Worm (Caenorhabditis elegans): Measurements from ENCODE around the gene ife-4.
A peak's percentile ranks its signal among the peaks of the same experiment; 100 is the strongest.

Gene ife-4

DNA sequence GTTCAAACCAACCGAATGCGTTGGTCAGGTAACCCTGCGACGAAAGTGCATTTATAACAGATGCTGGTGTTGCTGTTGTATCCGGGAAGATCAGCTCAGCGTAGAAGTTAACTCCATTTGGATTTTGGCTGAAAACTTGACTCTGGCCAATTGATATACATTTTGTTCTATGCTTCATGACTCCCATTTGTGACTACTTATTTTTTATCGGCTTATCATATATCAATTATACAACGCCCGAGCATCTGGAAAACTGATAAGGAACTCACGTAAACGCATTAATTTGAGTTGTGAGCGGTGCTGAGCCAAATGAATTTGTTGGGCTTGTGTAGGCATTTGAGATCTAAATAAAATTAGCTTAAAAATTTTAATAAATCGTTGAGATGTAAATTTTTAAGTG, 43.4 kb downstream of the ife-4 start:
- TF ChIP-seq F10E7.11 (tag; optimal IDR thresholded peaks at IDR 0.05) (no peak), dox-1 (GFP tag; IDR thresholded peaks at IDR 0.05) (0 out of 2 replicates have a peak, but pooled peaks have one; percentile 7)

DNA sequence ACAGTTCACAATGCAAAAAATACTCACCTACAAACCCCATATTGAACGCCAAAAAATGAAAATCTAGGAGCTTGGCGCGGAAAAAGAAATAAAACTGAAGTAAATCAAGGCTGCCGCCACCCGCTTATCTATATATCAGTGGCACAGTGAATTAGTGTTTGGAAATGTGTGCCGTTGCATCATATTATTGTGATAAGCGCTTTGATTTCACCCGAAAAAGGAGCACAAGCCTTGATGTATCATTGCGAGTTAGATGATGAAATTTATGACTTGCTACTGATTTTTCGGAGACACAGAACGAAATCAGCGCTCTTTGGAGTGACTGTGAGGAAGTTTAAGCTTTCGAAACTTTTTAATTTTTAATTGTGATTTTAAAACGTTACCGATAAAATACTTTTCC, 44.4 kb downstream of the ife-4 start, which contains the start of the genes R193.2 and R193.6:
Gene R193.2 (minus strand): TSS at position 148 of the 400 bp plus-strand sequence.
Gene R193.6 (plus strand): TSS at position 350 of the 400 bp plus-strand sequence.
- TF ChIP-seq let-607 (tag; optimal IDR thresholded peaks at IDR 0.05), result peak in 1 of 2 experiments; percentile 14
- peak; percentile 94 for TF ChIP-seq nhr-80 (tag; optimal IDR thresholded peaks at IDR 0.05)
- TF ChIP-seq dox-1 (GFP tag; IDR thresholded peaks at IDR 0.05), result peak; percentile 38; the same call in 1 of the 2 replicates
- no peak for TF ChIP-seq F39B2.1 (GFP tag; IDR thresholded peaks at IDR 0.05)

DNA sequence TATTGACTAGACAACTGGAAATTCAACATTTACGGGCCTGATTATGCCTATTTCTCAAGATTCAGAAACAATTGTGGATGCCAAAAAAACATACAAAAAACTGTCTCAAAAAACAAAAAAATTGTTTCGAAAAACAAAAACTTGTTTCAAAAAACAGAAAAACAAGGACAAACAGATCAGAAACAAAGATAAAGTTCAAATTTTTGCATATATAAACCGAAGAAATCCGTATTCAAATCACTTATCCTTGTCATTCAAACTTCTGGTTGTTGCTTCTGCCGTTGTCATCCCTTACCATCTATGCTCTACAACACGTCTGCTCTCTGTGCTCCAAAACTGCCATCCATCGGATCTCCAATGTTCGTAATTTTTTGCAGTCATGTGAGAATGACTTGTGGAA, 50.6 kb downstream of the ife-4 start, which contains the start of gene R193.1:
Gene R193.1 (plus strand): TSS at position 301 of the 400 bp plus-strand sequence.
- no peak for TF ChIP-seq F37B4.10 (GFP tag; IDR thresholded peaks at IDR 0.05)
- TF ChIP-seq ama-1 (optimal IDR thresholded peaks at IDR 0.05), result no peak
- TF ChIP-seq ama-1 (GFP tag; optimal IDR thresholded peaks at IDR 0.05), result no peak
- TF ChIP-seq tbx-9 (tag; optimal IDR thresholded peaks at IDR 0.05; ENCODE audit: borderline replicate concordance), result no peak
- no peak for TF ChIP-seq F33H1.4 (GFP tag; IDR thresholded peaks at IDR 0.05)
- no peak for TF ChIP-seq F57C9.4 (tag; optimal IDR thresholded peaks at IDR 0.05)
- no peak for TF ChIP-seq repo-1 (tag; optimal IDR thresholded peaks at IDR 0.05)
- no peak for TF ChIP-seq hmg-20 (GFP tag; IDR thresholded peaks at IDR 0.05)
- TF ChIP-seq snpc-4 (GFP tag; optimal IDR thresholded peaks at IDR 0.05), result no peak
- TF ChIP-seq snpc-4 (tag; optimal IDR thresholded peaks at IDR 0.05), result no peak
- no peak for TF ChIP-seq F57A8.1 (GFP tag; optimal IDR thresholded peaks at IDR 0.05)
- TF ChIP-seq madf-10 (tag; optimal IDR thresholded peaks at IDR 0.05), result no peak
- no peak for TF ChIP-seq nhr-179 (tag; optimal IDR thresholded peaks at IDR 0.05)
- no peak for TF ChIP-seq Y79H2A.3 (GFP tag; conservative IDR thresholded peaks at IDR 0.05)
- no peak for TF ChIP-seq madf-6 (GFP tag; IDR thresholded peaks at IDR 0.05)
- no peak for TF ChIP-seq chd-7 (tag; optimal IDR thresholded peaks at IDR 0.05)
